Fruit fly (Drosophila melanogaster): ENCODE data around the gene ras.

The ras gene

DNA sequence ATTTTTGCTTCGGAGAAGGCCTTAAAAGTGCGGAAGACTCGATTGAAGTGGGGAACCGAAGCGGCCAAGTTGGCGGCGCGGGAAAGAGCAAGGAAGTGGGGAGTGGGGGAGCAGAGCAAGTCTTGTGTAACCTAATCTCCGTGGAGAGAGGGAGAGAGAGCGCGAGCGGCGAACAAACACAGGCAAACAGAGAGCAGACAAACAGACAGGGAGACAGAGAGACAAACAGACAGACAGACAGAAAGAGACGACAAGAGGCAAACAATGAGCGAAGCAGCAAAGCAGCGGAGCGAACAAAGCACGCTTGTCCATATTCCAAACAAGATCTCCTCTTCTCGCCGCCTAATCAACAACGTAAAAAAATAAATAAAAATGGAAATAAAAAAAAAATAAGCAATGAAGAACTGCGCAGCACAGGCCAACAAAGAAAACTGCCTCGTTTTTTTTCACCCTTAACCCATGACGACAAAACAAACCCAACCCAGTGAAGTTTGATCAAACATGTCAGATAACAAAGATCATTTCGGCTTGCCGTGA lies 5.4 kb upstream of the ras start (continued):
- TF ChIP-seq al (GFP tag; IDR thresholded peaks at IDR 0.05) = no peak
- TF ChIP-seq CG15696 (tag; optimal IDR thresholded peaks at IDR 0.05) = peak; percentile 9
- peak; percentile 1 for TF ChIP-seq pb (GFP tag; optimal IDR thresholded peaks at IDR 0.05)
- TF ChIP-seq dm (GFP tag; optimal IDR thresholded peaks at IDR 0.05) = peak; percentile 19
- TF ChIP-seq phol (tag; optimal IDR thresholded peaks at IDR 0.05) = no peak
- TF ChIP-seq fd96Cb (tag; optimal IDR thresholded peaks at IDR 0.05) = no peak
- TF ChIP-seq bsh (GFP tag; optimal IDR thresholded peaks at IDR 0.05) = peak in 1 of 2 experiments; percentile 25
- peak; percentile 58; the same call in 1 of the 2 replicates for TF ChIP-seq vvl (GFP tag; IDR thresholded peaks at IDR 0.05)
- no peak for TF ChIP-seq tap (tag; optimal IDR thresholded peaks at IDR 0.05)
- TF ChIP-seq CG32532 (GFP tag; IDR thresholded peaks at IDR 0.05) = peak; percentile 50
- peak; percentile 18 for TF ChIP-seq Vsx1 (GFP tag; optimal IDR thresholded peaks at IDR 0.05)
- peak; percentile 29 for TF ChIP-seq gsb-n (tag; optimal IDR thresholded peaks at IDR 0.05)
- no peak for TF ChIP-seq repo (GFP tag; optimal IDR thresholded peaks at IDR 0.05)
- TF ChIP-seq CG2712 (tag; optimal IDR thresholded peaks at IDR 0.05) = peak; percentile 13
- peak; percentile 80 for TF ChIP-seq CG13624 (GFP tag; optimal IDR thresholded peaks at IDR 0.05)
- TF ChIP-seq CG11504 (tag; optimal IDR thresholded peaks at IDR 0.05) = peak; percentile 12
- no peak for TF ChIP-seq CG17802 (tag; optimal IDR thresholded peaks at IDR 0.05)
- TF ChIP-seq eyg (GFP tag; optimal IDR thresholded peaks at IDR 0.05) = peak; percentile 3
- TF ChIP-seq CG15514 (GFP tag; optimal IDR thresholded peaks at IDR 0.05) = peak; percentile 15
- TF ChIP-seq E2f2 (GFP tag; IDR thresholded peaks at IDR 0.05) = 0 out of 2 replicates have a peak, but pooled peaks have one; percentile 10
- TF ChIP-seq CG31388 (GFP tag; optimal IDR thresholded peaks at IDR 0.05) = no peak
- no peak for TF ChIP-seq CG11723 (GFP tag; optimal IDR thresholded peaks at IDR 0.05)
- TF ChIP-seq nmo (GFP tag; optimal IDR thresholded peaks at IDR 0.05) = no peak
- TF ChIP-seq sd (tag; optimal IDR thresholded peaks at IDR 0.05) = no peak
- no peak for TF ChIP-seq sug (tag; optimal IDR thresholded peaks at IDR 0.05)
- peak; percentile 57 for TF ChIP-seq kni (GFP tag; optimal IDR thresholded peaks at IDR 0.05)
- no peak for TF ChIP-seq grau (tag; optimal IDR thresholded peaks at IDR 0.05)
- TF ChIP-seq CG9609 (GFP tag; optimal IDR thresholded peaks at IDR 0.05) = no peak
- TF ChIP-seq Trl (optimal IDR thresholded peaks at IDR 0.05) = peak; percentile 94 to 95
- TF ChIP-seq Trl (GFP tag; optimal IDR thresholded peaks at IDR 0.05) = peak; percentile 55
- peak; percentile 9 for TF ChIP-seq CG4707 (GFP tag; optimal IDR thresholded peaks at IDR 0.05)
- peak; percentile 17 for TF ChIP-seq CG8290 (GFP tag; optimal IDR thresholded peaks at IDR 0.05)
- peak in 1 of 2 experiments; percentile 30 for TF ChIP-seq CG8290 (tag; optimal IDR thresholded peaks at IDR 0.05)
- no peak for TF ChIP-seq D (optimal IDR thresholded peaks at IDR 0.05)
- TF ChIP-seq D (GFP tag; optimal IDR thresholded peaks at IDR 0.05) = peak; percentile 50
- TF ChIP-seq CG15011 (GFP tag; optimal IDR thresholded peaks at IDR 0.05) = peak; percentile 3
- TF ChIP-seq CHES-1-like (GFP tag; optimal IDR thresholded peaks at IDR 0.05) = peak; percentile 8
- TF ChIP-seq sqz (GFP tag; optimal IDR thresholded peaks at IDR 0.05) = peak; percentile 94
- no peak for TF ChIP-seq pan (optimal IDR thresholded peaks at IDR 0.05)
- peak in 1 of 2 experiments; percentile 31 for TF ChIP-seq pan (GFP tag; optimal IDR thresholded peaks at IDR 0.05 in 1 of 2, IDR thresholded peaks at IDR 0.05 in 1 of 2)
- TF ChIP-seq sim (GFP tag; IDR thresholded peaks at IDR 0.05) = 0 out of 2 replicates have a peak, but pooled peaks have one; percentile 34
- peak; percentile 38 for TF ChIP-seq nom (GFP tag; optimal IDR thresholded peaks at IDR 0.05)
- no peak for TF ChIP-seq gsb (GFP tag; IDR thresholded peaks at IDR 0.05)
- peak; percentile 69 for TF ChIP-seq HLHmδ (GFP tag; optimal IDR thresholded peaks at IDR 0.05)
- TF ChIP-seq zen2 (GFP tag; IDR thresholded peaks at IDR 0.05; ENCODE audit: partially characterized antibody) = peak; percentile 23; the same call in 2 of the 3 replicates
- peak; percentile 19 for TF ChIP-seq CrebB (tag; optimal IDR thresholded peaks at IDR 0.05)
- peak; percentile 93 for TF ChIP-seq crol (GFP tag; IDR thresholded peaks at IDR 0.05)
- peak; percentile 46 for TF ChIP-seq Adf1 (GFP tag; IDR thresholded peaks at IDR 0.05)
- TF ChIP-seq CG3838 (GFP tag; optimal IDR thresholded peaks at IDR 0.05) = peak; percentile 73
- peak; percentile 13 for TF ChIP-seq bcd (GFP tag; optimal IDR thresholded peaks at IDR 0.05)
- TF ChIP-seq CG7556 (GFP tag; optimal IDR thresholded peaks at IDR 0.05) = no peak

Data from whole organism, embryonic.